Fruit fly (Drosophila melanogaster) whole organism, embryonic: ENCODE data around the gene VhaM9.7-d.

Experiments used
- Awh ChIP-seq: fragments of 200-800 bp; sonication (Bioruptor generic); IDR thresholded peaks from 2 replicates; pipeline ENCODE4, ENCODE4 v1.3.6; 2022; ENCODE audit warnings: missing biosample characterization, missing genetic modification characterization
- BEAF-32 ChIP-seq: fragments of 200-800 bp; sonication (Bioruptor generic); optimal IDR thresholded peaks from 3 replicates; lab custom pipeline; 2017; ENCODE audit warnings: missing biosample characterization, missing genetic modification characterization, mild to moderate bottlenecking, moderate library complexity, missing genetic modification reagents
- CG1024 ChIP-seq: fragments of 200-800 bp; sonication (Bioruptor generic); IDR thresholded peaks from 2 replicates; pipeline ENCODE4 v1.3.6; 2022; ENCODE audit warnings: missing biosample characterization, missing genetic modification characterization
- CG10321 ChIP-seq: fragments of 200-800 bp; sonication (Bioruptor generic); IDR thresholded peaks from 2 replicates; pipeline ENCODE4 v1.3.6; 2022; ENCODE audit warnings: missing biosample characterization, missing genetic modification characterization
- CG10979 ChIP-seq: fragments of 200-800 bp; sonication (Bioruptor generic); optimal IDR thresholded peaks from 2 replicates; lab custom pipeline; 2018; ENCODE audit warnings: missing biosample characterization, mild to moderate bottlenecking, missing genetic modification characterization, moderate library complexity
- CG11504 ChIP-seq: fragments of 200-800 bp; sonication (Bioruptor generic); optimal IDR thresholded peaks from 3 replicates; lab custom pipeline; 2019; ENCODE audit warnings: missing biosample characterization, mild to moderate bottlenecking, missing genetic modification characterization, moderate library complexity
- CG12942 ChIP-seq: fragments of 200-800 bp; sonication (Bioruptor generic); optimal IDR thresholded peaks from 3 replicates; lab custom pipeline; 2016; ENCODE audit warnings: missing biosample characterization, missing genetic modification characterization
- CG13424 ChIP-seq: fragments of 200-800 bp; sonication (Bioruptor generic); optimal IDR thresholded peaks from 2 replicates; lab custom pipeline; 2019; ENCODE audit warnings: missing biosample characterization, mild to moderate bottlenecking, missing genetic modification characterization, moderate library complexity
- CG13775 ChIP-seq: fragments of 200-800 bp; sonication (Bioruptor generic); optimal IDR thresholded peaks from 3 replicates; lab custom pipeline; 2017; ENCODE audit warnings: missing biosample characterization, mild to moderate bottlenecking, missing genetic modification characterization
- CG15011 ChIP-seq: fragments of 200-800 bp; sonication (Bioruptor generic); optimal IDR thresholded peaks from 3 replicates; lab custom pipeline; 2018; ENCODE audit warnings: missing biosample characterization, mild to moderate bottlenecking, missing genetic modification characterization
- CG15514 ChIP-seq: fragments of 200-800 bp; sonication (Bioruptor generic); optimal IDR thresholded peaks from 3 replicates; lab custom pipeline; 2017; ENCODE audit warnings: missing biosample characterization, missing genetic modification characterization, mild to moderate bottlenecking, moderate library complexity, missing genetic modification reagents
- CG2875 ChIP-seq: fragments of 200-800 bp; sonication (Bioruptor generic); optimal IDR thresholded peaks from 2 replicates; lab custom pipeline; 2017; ENCODE audit warnings: missing biosample characterization, mild to moderate bottlenecking, missing genetic modification characterization, missing genetic modification reagents
- CG30431 ChIP-seq: fragments of 200-800 bp; sonication (Bioruptor generic); optimal IDR thresholded peaks from 2 replicates; lab custom pipeline; 2017; ENCODE audit warnings: missing biosample characterization, missing genetic modification characterization
- CG3847 ChIP-seq: fragments of 200-800 bp; sonication (Bioruptor generic); IDR thresholded peaks from 2 replicates; pipeline ENCODE4 v1.3.6; 2022; ENCODE audit warnings: missing biosample characterization, missing genetic modification characterization
- CG5180 ChIP-seq: fragments of 200-800 bp; sonication (Bioruptor generic); optimal IDR thresholded peaks from 3 replicates; lab custom pipeline; 2017; ENCODE audit warnings: missing biosample characterization, missing genetic modification characterization, mild to moderate bottlenecking, moderate library complexity, missing genetic modification reagents
- CG7271 ChIP-seq: fragments of 200-800 bp; sonication (Bioruptor generic); optimal IDR thresholded peaks from 2 replicates; lab custom pipeline; 2018; ENCODE audit warnings: missing biosample characterization, mild to moderate bottlenecking, missing genetic modification characterization, moderate library complexity
- CG8944 ChIP-seq: fragments of 200-800 bp; sonication (Bioruptor generic); optimal IDR thresholded peaks from 3 replicates; lab custom pipeline; 2016; ENCODE audit warnings: missing biosample characterization, missing genetic modification characterization
- CG9437 ChIP-seq: fragments of 200-800 bp; sonication (Bioruptor generic); optimal IDR thresholded peaks from 2 replicates; lab custom pipeline; 2018; ENCODE audit warnings: missing biosample characterization, mild to moderate bottlenecking, missing genetic modification characterization
- E2f2 ChIP-seq: fragments of 200-800 bp; sonication (Bioruptor generic); IDR thresholded peaks from 2 replicates; pipeline ENCODE4 v1.3.6; 2022; ENCODE audit warnings: missing biosample characterization, missing genetic modification characterization
- ERR ChIP-seq: fragments of 200-800 bp; sonication (Bioruptor generic); optimal IDR thresholded peaks from 2 replicates; lab custom pipeline; 2016; ENCODE audit warnings: missing biosample characterization, missing genetic modification characterization
- Elba2 ChIP-seq: fragments of 200-800 bp; sonication (Bioruptor generic); optimal IDR thresholded peaks from 3 replicates; lab custom pipeline; 2016; ENCODE audit warnings: missing biosample characterization, missing genetic modification characterization
- HLH4C ChIP-seq: fragments of 200-800 bp; sonication (Bioruptor generic); IDR thresholded peaks from 3 replicates; pipeline ENCODE4 v1.3.6; 2022; ENCODE audit warnings: missing biosample characterization, missing genetic modification characterization; ENCODE audit not compliant: partially characterized antibody
- Hey ChIP-seq: fragments of 200-800 bp; sonication (Bioruptor generic); optimal IDR thresholded peaks from 3 replicates; lab custom pipeline; 2018; ENCODE audit warnings: missing biosample characterization, mild to moderate bottlenecking, missing genetic modification characterization
- HmgD ChIP-seq: fragments of 200-800 bp; sonication (Bioruptor generic); optimal IDR thresholded peaks from 3 replicates; lab custom pipeline; 2016; ENCODE audit warnings: missing biosample characterization, missing genetic modification characterization
- MESR4 ChIP-seq: fragments of 200-800 bp; sonication (Bioruptor generic); optimal IDR thresholded peaks from 2 replicates; lab custom pipeline; 2018; ENCODE audit warnings: missing biosample characterization, mild to moderate bottlenecking, missing genetic modification characterization, moderate library complexity
- Max ChIP-seq: fragments of 200-800 bp; sonication (Bioruptor generic); optimal IDR thresholded peaks from 2 replicates; lab custom pipeline; 2016; ENCODE audit warnings: missing biosample characterization, mild to moderate bottlenecking, missing genetic modification characterization
- Myb ChIP-seq: fragments of 200-800 bp; sonication (Bioruptor generic); optimal IDR thresholded peaks from 2 replicates; lab custom pipeline; 2016; ENCODE audit warnings: missing biosample characterization, missing genetic modification characterization
- Scr ChIP-seq: fragments of 200-800 bp; sonication (Bioruptor generic); IDR thresholded peaks from 2 replicates; pipeline ENCODE4 v1.3.6; 2022; ENCODE audit warnings: missing biosample characterization, missing genetic modification characterization; ENCODE audit not compliant: partially characterized antibody
- Sry-β ChIP-seq: fragments of 200-800 bp; sonication (Bioruptor generic); optimal IDR thresholded peaks from 2 replicates; lab custom pipeline; 2018; ENCODE audit warnings: missing biosample characterization, mild to moderate bottlenecking, missing genetic modification characterization, moderate library complexity
- ato ChIP-seq: fragments of 200-800 bp; sonication (Bioruptor generic); IDR thresholded peaks from 2 replicates; pipeline ENCODE4 v1.3.6; 2022; ENCODE audit warnings: missing biosample characterization, missing genetic modification characterization; ENCODE audit not compliant: partially characterized antibody
- cad ChIP-seq: fragments of >200 bp; optimal IDR thresholded peaks from 2 replicates; lab custom pipeline; 2017; ENCODE audit warnings: missing biosample characterization, missing genetic modification characterization
- cas ChIP-seq: fragments of 200-800 bp; sonication (Bioruptor generic); IDR thresholded peaks from 2 replicates; pipeline ENCODE4 v1.3.6; 2022; ENCODE audit warnings: missing biosample characterization, missing genetic modification characterization
- chinmo ChIP-seq: fragments of 200-800 bp; sonication (Bioruptor generic); IDR thresholded peaks from 4 replicates; pipeline ENCODE4 v1.3.6; 2022; ENCODE audit warnings: missing biosample characterization, missing genetic modification characterization; ENCODE audit not compliant: partially characterized antibody
- crol ChIP-seq: fragments of 200-800 bp; sonication (Bioruptor generic); IDR thresholded peaks from 2 replicates; pipeline ENCODE4 v1.3.6; 2022; ENCODE audit warnings: missing biosample characterization, missing genetic modification characterization
- dati ChIP-seq: fragments of 200-800 bp; sonication (Bioruptor generic); IDR thresholded peaks from 2 replicates; pipeline ENCODE4 v1.3.6; 2022; ENCODE audit warnings: missing biosample characterization, missing genetic modification characterization
- dm ChIP-seq: fragments of 200-800 bp; sonication (Bioruptor generic); optimal IDR thresholded peaks from 3 replicates; lab custom pipeline; 2016; ENCODE audit warnings: missing biosample characterization, missing genetic modification characterization
- dysf ChIP-seq: fragments of 200-800 bp; sonication (Bioruptor generic); IDR thresholded peaks from 3 replicates; pipeline ENCODE4 v1.3.6; 2022; ENCODE audit warnings: missing biosample characterization, missing genetic modification characterization
- eve ChIP-seq, 2 experiments: fragments of >200 bp; optimal IDR thresholded peaks; 2 replicates each; lab custom pipeline; 2017; ENCODE audit warnings: missing biosample characterization in 2 of 2, missing genetic modification characterization in 2 of 2
- ewg ChIP-seq: fragments of 200-800 bp; sonication (Bioruptor generic); optimal IDR thresholded peaks from 3 replicates; lab custom pipeline; 2017; ENCODE audit warnings: mild to moderate bottlenecking, missing biosample characterization, missing genetic modification reagents, missing genetic modification characterization
- fu2 ChIP-seq: fragments of 200-800 bp; sonication (Bioruptor generic); optimal IDR thresholded peaks from 2 replicates; lab custom pipeline; 2016; ENCODE audit warnings: missing biosample characterization, missing genetic modification characterization
- gsb-n ChIP-seq: fragments of 200-800 bp; sonication (Bioruptor generic); optimal IDR thresholded peaks from 3 replicates; lab custom pipeline; 2018; ENCODE audit warnings: missing biosample characterization, mild to moderate bottlenecking, missing genetic modification characterization
- lmd ChIP-seq: fragments of 200-800 bp; sonication (Bioruptor generic); IDR thresholded peaks from 2 replicates; pipeline ENCODE4 v1.3.6; 2022; ENCODE audit warnings: missing biosample characterization, missing genetic modification characterization
- peb ChIP-seq: fragments of 200-800 bp; sonication (Bioruptor generic); IDR thresholded peaks from 2 replicates; pipeline ENCODE4 v1.3.6; 2022; ENCODE audit warnings: missing biosample characterization, missing genetic modification characterization
- salm ChIP-seq: fragments of 200-800 bp; sonication (Bioruptor generic); optimal IDR thresholded peaks from 2 replicates; lab custom pipeline; 2018; ENCODE audit warnings: missing biosample characterization, mild to moderate bottlenecking, missing genetic modification characterization
- sens ChIP-seq: fragments of 200-800 bp; sonication (Bioruptor generic); peaks from one replicate; lab custom pipeline; 2016; ENCODE audit warnings: missing biosample characterization, missing genetic modification characterization
- shn ChIP-seq: fragments of 200-800 bp; sonication (Bioruptor generic); optimal IDR thresholded peaks from 3 replicates; lab custom pipeline; 2016; ENCODE audit warnings: missing biosample characterization, missing genetic modification characterization
- ttk ChIP-seq: fragments of 200-800 bp; sonication (Bioruptor generic); IDR thresholded peaks from 2 replicates; pipeline ENCODE4 v2.1.2; 2022; ENCODE audit warnings: missing biosample characterization, missing genetic modification characterization
- usp ChIP-seq: fragments of >200 bp; optimal IDR thresholded peaks from 2 replicates; lab custom pipeline; 2017; ENCODE audit warnings: missing biosample characterization, missing genetic modification characterization
- vfl ChIP-seq: fragments of 200-800 bp; sonication (Bioruptor generic); optimal IDR thresholded peaks from 2 replicates; lab custom pipeline; 2016; ENCODE audit warnings: missing biosample characterization, missing genetic modification characterization
- zfh1 ChIP-seq: fragments of 200-800 bp; sonication (Bioruptor generic); IDR thresholded peaks from 3 replicates; pipeline ENCODE4 v1.3.6; 2022; ENCODE audit warnings: missing biosample characterization, missing genetic modification characterization

The VhaM9.7-d gene

dm6 chr3R:16934154-16934992, 40.6 kb upstream of the VhaM9.7-d start (continued):
- TF ChIP-seq CG11504 (tag; lab: Kevin White, UChicago), result no peak
- TF ChIP-seq lmd, result peak; percentile 17; the same call in 1 of the 2 replicates
- no peak for TF ChIP-seq gsb-n
- no peak for TF ChIP-seq salm
- TF ChIP-seq CG12942 (GFP tag; lab: Kevin White, UChicago), result no peak
- TF ChIP-seq ewg, result peak; percentile 93
- no peak for TF ChIP-seq CG1024
- TF ChIP-seq crol (GFP tag; lab: Robert Waterston, UW), result no peak; the same call in 1 of the 2 replicates
- no peak for TF ChIP-seq CG10321 (GFP tag; lab: Robert Waterston, UW)
- TF ChIP-seq HmgD (GFP tag; lab: Kevin White, UChicago), result no peak
- no peak for TF ChIP-seq CG7271 (tag; lab: Kevin White, UChicago)
- no peak for TF ChIP-seq HLH4C
- no peak for TF ChIP-seq CG8944 (GFP tag; lab: Kevin White, UChicago)
- no peak for TF ChIP-seq ttk (GFP tag; lab: Robert Waterston, UW)
- no peak for TF ChIP-seq fu2 (GFP tag; lab: Kevin White, UChicago)
- no peak for TF ChIP-seq Hey (tag; lab: Kevin White, UChicago)
- no peak for TF ChIP-seq CG30431
- peak; percentile 31 for TF ChIP-seq CG15514 (GFP tag; lab: Kevin White, UChicago)
- no peak for TF ChIP-seq dm (GFP tag; lab: Kevin White, UChicago)
- TF ChIP-seq cas (GFP tag; lab: Robert Waterston, UW), result no peak
- TF ChIP-seq CG3847 (GFP tag; lab: Robert Waterston, UW), result no peak; the same call in 1 of the 2 replicates
- peak; percentile 22; the same call in 1 of the 2 replicates for TF ChIP-seq Scr (GFP tag; lab: Robert Waterston, UW)
- TF ChIP-seq BEAF-32 (GFP tag; lab: Kevin White, UChicago), result no peak
- no peak for TF ChIP-seq ERR (GFP tag; lab: Kevin White, UChicago)
- TF ChIP-seq dati (GFP tag; lab: Robert Waterston, UW), result no peak
- no peak for TF ChIP-seq usp (GFP tag; lab: Kevin White, UChicago)
- TF ChIP-seq shn (GFP tag; lab: Kevin White, UChicago), result no peak
- TF ChIP-seq Awh, result no peak
- TF ChIP-seq CG13424 (tag; lab: Kevin White, UChicago), result no peak
- no peak for TF ChIP-seq MESR4 (GFP tag; lab: Kevin White, UChicago)
- TF ChIP-seq E2f2 (GFP tag; lab: Robert Waterston, UW), result peak; percentile 13; the same call in 1 of the 2 replicates
- no peak for TF ChIP-seq Max (GFP tag; lab: Kevin White, UChicago)
- TF ChIP-seq eve (GFP tag; optimal IDR thresholded peaks at IDR 0.05; lab: Kevin White, UChicago), result no peak
- peak; percentile 84 for TF ChIP-seq sens (GFP tag; lab: Kevin White, UChicago)
- TF ChIP-seq Elba2 (GFP tag; lab: Kevin White, UChicago), result no peak
- TF ChIP-seq dysf (GFP tag; lab: Robert Waterston, UW), result no peak
- no peak for TF ChIP-seq CG2875
- 0 out of 4 replicates have a peak, but pooled peaks have one; percentile 39 for TF ChIP-seq chinmo (GFP tag; lab: Robert Waterston, UW)
- no peak for TF ChIP-seq zfh1 (GFP tag; lab: Robert Waterston, UW)
- no peak for TF ChIP-seq peb (GFP tag; lab: Robert Waterston, UW)
- no peak for TF ChIP-seq cad (GFP tag; lab: Kevin White, UChicago)
- TF ChIP-seq CG15011 (GFP tag; lab: Kevin White, UChicago), result no peak
- no peak for TF ChIP-seq CG13775 (GFP tag; lab: Kevin White, UChicago)
- TF ChIP-seq CG10979 (tag; lab: Kevin White, UChicago), result no peak
- TF ChIP-seq ato, result 0 out of 2 replicates have a peak, but pooled peaks have one; percentile 35
- peak; percentile 84 for TF ChIP-seq CG5180
- TF ChIP-seq CG9437 (GFP tag; lab: Kevin White, UChicago), result no peak
- TF ChIP-seq Myb (GFP tag; lab: Kevin White, UChicago), result no peak
- TF ChIP-seq Sry-β, result no peak
- TF ChIP-seq vfl, result no peak
